Fruit fly (Drosophila melanogaster) whole organism, wandering third instar larva: ENCODE data around the gene CG44014.

Experiments
- HLH106 ChIP-seq: fragments of 200-800 bp; optimal IDR thresholded peaks from 3 replicates; lab custom pipeline; 2019; ENCODE audit warnings: missing biosample characterization, mild to moderate bottlenecking, missing genetic modification characterization, moderate library complexity
- br ChIP-seq: fragments of 200-800 bp; sonication (Bioruptor generic); optimal IDR thresholded peaks from 2 replicates; lab custom pipeline; 2016; ENCODE audit warnings: missing biosample characterization, missing genetic modification characterization
- dl ChIP-seq, 2 experiments: fragments of 175-275, 200-275 bp in 1 of 2; fragments of 200-275 bp in 1 of 2; sonication (Bioruptor generic); optimal IDR thresholded peaks; lab custom pipeline; 2018; ENCODE audit warnings: mild to moderate bottlenecking in 2 of 2, missing biosample characterization in 2 of 2, missing genetic modification characterization in 2 of 2, moderate library complexity in 2 of 2; ENCODE audit not compliant: partially characterized antibody in 2 of 2, insufficient read depth in 1 of 2
- fru ChIP-seq: fragments of 200-800 bp; sonication (Bioruptor generic); optimal IDR thresholded peaks from 3 replicates; lab custom pipeline; 2016; ENCODE audit warnings: missing biosample characterization, mild to moderate bottlenecking, missing genetic modification characterization
- jim ChIP-seq: fragments of 175-275, 200-325 bp; sonication (Bioruptor generic); optimal IDR thresholded peaks from 2 replicates; lab custom pipeline; 2016; ENCODE audit warnings: missing biosample characterization, mild to moderate bottlenecking, missing genetic modification characterization

DNA sequence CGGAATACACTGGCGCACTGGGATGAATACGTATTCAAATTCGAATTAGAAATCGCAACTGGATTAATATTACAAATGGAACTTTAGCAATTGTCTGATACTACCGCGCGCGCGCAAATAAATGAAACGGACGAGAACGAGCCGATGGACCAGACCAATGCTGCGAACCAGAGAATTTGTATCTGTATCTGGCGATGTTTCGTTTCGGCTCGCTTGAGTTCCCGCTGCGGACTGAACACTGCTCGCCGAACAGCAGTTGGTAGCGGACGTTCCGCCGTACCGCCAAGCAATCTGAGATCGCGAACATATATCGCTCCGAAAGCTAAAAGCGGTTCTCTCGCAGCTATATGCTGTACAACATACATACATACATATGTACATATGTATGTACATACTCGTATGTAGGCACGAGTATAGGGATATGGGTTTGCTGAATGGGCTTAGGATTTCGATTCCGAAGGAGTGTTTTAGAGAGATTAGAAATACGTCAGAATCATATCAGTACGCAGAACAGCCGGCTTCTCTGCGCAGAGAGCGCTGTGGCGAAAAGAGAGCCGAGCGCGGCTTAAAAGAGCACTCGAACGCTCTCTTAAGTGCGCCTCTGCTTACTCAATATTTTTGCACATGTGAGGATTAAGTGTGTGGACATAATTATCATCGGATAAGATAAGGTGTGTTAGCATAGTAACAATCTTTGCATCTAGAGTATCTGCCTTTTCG lies 32.6 kb downstream of the CG44014 start, which contains the start of gene AdamTS-A:
- no peak for TF ChIP-seq br (GFP tag; lab: Kevin White, UChicago)
- no peak for TF ChIP-seq jim
- peak; percentile 44 to 80 for TF ChIP-seq dl (GFP tag; optimal IDR thresholded peaks at IDR 0.05; lab: Kevin White, UChicago; ENCODE audit: insufficient read depth in 1 of 2, partially characterized antibody in 2 of 2)
- TF ChIP-seq fru (GFP tag; lab: Kevin White, UChicago): no peak
- TF ChIP-seq HLH106: no peak
